Fruit fly (Drosophila melanogaster): ENCODE data around the gene ninaC.

Gene ninaC

DNA sequence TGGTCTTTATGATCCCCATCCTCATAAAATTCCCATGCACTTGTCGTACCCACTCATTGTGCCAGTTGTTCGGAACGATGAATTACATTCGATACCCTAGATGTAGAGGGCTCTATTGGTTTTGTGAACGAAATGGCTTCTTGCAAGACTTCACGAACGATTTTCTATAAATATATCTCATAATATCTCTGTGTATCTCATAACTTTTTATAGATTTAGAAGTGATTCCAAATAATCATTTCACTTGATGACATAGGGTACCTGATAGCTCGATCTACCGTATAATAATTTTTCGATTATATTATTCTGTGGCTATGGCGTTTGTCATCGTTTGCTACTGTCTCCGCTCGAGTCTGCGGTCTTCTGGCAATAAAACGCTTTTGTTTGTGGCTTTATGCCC is 19.5 kb downstream of the ninaC start:
- TF ChIP-seq CTCF (optimal IDR thresholded peaks at IDR 0.05) (no peak), CG8478 (optimal IDR thresholded peaks at IDR 0.05) (no peak)

DNA sequence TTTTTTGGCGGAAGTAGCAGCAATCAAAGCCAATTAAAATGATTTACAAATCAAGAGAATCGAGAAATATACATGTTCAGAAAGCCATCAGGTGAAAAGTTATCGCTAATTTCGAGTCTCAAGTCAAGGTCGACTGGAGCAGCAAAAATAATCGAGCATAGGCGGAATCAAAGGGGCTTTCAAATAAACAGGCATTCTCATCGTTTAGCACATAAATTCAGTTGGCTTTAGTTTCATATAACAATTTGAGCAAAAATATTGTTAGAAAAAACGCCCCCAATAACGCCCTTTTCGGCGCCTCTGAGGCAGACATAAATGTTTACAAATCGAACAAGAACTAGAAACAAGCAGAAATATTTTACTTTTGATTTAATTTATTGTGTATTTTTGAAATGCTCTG is 20.2 kb downstream of the ninaC start:
- TF ChIP-seq CG8478 (optimal IDR thresholded peaks at IDR 0.05) (no peak), CTCF (optimal IDR thresholded peaks at IDR 0.05) (no peak)

DNA sequence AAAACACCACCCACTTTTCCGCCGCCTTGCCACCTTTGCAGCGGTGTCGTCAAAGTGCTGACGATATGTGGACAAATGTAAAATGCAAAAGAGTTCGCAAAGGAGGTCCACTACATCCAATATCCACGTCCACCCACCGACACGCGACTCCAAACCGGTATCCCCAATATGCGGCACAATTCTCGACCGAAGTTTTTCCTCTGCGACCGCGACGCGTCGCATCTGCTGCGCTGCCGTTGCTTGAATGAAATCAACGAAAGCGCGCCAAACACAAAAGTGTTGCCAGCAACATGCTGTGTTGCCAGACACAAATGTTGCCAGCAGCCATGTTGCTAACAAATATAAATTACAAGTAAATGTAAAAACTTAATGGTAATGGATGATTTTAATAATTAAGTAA is 21.0 kb downstream of the ninaC start, which contains the start of gene CG5160:
Gene CG5160, minus strand, starts transcription at position 223 of the 400 bp plus-strand sequence.
- no peak for TF ChIP-seq CG8478 (optimal IDR thresholded peaks at IDR 0.05)
- TF ChIP-seq CTCF (optimal IDR thresholded peaks at IDR 0.05), result no peak

DNA sequence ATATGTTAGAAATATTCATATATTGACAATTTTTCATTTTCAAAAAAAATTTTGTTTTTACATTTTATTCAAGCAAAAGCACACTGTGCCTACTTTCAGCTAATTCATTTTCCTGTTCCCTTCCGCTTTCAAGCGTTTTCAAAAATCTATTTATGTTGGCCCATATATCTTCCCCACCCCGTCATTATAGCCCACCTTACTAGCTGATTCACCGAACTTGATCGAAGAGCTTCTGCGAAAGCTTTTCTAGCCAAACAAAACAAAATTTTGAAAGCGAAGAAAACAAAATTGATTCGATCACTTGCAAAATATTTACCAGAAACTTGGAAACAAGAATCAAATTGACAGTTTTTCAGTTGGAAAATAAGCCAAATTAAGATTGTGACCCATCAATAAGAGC is 23.5 kb downstream of the ninaC start, which contains the start of gene CG5171:
Gene CG5171, plus strand, starts transcription at position 311 of the 400 bp plus-strand sequence.
- TF ChIP-seq CTCF (optimal IDR thresholded peaks at IDR 0.05) (no peak), CG8478 (optimal IDR thresholded peaks at IDR 0.05) (no peak)

DNA sequence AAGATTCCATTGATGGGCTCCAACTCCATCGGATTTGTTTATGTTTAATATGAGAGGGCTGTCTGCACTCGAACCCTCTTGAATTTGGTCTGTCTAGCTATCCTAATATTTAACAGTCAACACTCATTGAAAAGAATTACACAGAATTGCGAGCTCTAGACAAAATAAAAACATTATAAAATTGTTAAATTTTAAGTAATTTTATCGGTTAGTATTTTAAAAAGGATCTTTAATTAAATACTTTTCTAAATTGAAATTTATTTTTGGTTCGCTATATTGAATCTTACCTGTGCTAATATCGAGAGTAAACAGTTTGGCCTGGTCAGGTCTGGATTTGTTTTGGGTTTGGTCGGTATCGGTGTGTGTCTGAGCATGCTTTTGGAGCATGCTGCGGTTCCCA is 24.1 kb downstream of the ninaC start:
- TF ChIP-seq CG8478 (optimal IDR thresholded peaks at IDR 0.05), result no peak

DNA sequence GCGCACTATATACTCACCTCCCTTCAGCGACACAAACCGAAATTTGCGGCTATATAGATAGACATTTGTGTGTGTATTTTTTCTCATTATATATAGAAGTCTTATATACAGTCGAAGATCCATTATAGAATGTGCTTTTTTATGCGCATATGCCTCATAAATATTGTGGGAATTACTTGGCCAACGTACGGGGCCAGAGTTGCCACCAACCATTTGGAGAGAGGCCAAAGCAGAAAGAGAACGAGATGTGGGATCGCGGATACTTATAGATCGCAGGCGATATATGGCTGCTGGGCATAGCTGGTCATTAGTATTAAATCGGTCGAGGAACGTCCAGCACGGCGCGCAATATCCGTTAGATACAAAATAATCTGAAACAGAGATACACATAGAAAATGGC is 27.4 kb downstream of the ninaC start, which contains the start of gene CG5177:
Gene CG5177, plus strand, starts transcription at position 305 of the 400 bp plus-strand sequence.
- TF ChIP-seq CTCF (optimal IDR thresholded peaks at IDR 0.05) (no peak), CG8478 (optimal IDR thresholded peaks at IDR 0.05) (no peak)

DNA sequence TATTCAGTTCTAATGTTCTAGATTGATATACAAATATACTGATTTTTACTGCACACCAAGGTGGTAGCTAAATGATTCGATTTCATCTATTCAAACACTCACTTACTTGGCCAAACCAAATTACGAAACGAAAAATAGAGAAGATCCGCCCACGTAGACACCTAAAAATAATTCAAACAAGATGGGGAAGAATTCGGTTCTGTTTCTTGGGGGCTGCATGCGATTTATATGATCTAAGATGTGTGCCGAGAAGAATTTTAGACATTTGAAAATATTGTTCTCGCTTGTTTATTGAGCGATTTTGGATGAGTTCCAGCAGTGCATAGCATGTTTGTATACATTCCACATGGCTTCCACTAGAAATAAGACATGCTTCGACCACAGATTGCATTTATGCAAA is 30.1 kb downstream of the ninaC start:
- TF ChIP-seq CG8478 (optimal IDR thresholded peaks at IDR 0.05) (no peak), CTCF (optimal IDR thresholded peaks at IDR 0.05) (no peak)

DNA sequence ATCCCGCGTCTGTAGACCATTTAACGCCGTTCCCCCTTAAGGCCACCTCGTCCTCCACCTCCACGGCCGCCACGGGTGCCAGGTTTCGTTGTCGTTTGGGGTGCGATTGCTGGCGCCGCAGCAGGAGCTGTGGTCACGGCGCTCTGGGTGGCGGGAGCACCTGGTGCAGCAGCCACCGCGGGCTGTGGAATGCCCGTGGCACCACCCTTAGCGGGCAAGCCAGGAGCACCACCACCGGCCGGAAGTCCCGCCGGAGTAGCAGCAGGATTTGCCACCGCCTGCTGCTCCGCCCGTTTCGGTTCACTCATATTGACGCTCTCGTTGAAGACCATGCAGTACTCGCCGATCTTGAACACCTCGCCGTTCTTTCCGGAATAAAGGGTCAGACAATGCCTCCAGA is 31.5 kb downstream of the ninaC start:
- no peak for TF ChIP-seq CTCF (optimal IDR thresholded peaks at IDR 0.05)
- TF ChIP-seq CG8478 (optimal IDR thresholded peaks at IDR 0.05), result no peak

DNA sequence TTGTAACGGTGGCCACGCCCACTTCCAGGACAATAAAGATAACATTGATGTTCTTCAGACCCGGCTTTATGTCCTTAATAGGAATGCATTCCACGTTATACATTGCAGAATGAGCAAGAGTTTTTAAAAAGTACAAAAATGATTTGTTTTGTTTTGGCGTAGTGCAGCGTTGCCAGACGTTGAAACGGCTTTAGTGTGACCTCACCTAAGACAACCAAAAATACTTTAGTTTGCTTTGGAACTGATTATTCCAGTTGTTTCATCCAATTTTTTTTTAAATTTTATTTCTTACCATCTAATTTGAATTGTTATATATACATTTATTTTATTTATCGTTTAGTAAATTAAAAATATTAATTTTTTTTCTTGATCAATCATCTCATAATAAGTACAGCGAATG is 32.1 kb downstream of the ninaC start, which contains the start of gene CG5181:
Gene CG5181, minus strand, starts transcription at position 208 of the 400 bp plus-strand sequence.
- no peak for TF ChIP-seq CTCF (optimal IDR thresholded peaks at IDR 0.05)
- no peak for TF ChIP-seq CG8478 (optimal IDR thresholded peaks at IDR 0.05)

DNA sequence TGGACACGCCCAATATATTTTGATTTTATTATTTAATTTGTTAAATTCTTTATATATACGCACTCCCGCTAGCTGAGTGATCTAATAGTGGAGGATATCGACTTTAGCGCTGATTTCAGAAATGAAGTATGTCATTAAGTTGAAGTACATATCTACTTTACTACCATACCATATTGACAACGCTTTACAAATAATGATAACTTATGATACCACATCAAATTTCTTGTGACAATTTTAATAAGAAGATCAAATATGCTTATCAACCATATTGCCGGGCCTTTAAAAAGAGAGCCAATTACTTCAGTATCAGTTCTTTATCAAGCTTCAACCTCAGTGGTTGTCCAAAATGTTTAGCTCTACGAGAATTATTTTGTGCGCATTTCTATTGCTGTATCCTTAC is 33.1 kb downstream of the ninaC start, which contains the start of gene CG15818:
Gene CG15818, plus strand, starts transcription at position 301 of the 400 bp plus-strand sequence.
- TF ChIP-seq CG8478 (optimal IDR thresholded peaks at IDR 0.05), result no peak
- TF ChIP-seq CTCF (optimal IDR thresholded peaks at IDR 0.05), result no peak

DNA sequence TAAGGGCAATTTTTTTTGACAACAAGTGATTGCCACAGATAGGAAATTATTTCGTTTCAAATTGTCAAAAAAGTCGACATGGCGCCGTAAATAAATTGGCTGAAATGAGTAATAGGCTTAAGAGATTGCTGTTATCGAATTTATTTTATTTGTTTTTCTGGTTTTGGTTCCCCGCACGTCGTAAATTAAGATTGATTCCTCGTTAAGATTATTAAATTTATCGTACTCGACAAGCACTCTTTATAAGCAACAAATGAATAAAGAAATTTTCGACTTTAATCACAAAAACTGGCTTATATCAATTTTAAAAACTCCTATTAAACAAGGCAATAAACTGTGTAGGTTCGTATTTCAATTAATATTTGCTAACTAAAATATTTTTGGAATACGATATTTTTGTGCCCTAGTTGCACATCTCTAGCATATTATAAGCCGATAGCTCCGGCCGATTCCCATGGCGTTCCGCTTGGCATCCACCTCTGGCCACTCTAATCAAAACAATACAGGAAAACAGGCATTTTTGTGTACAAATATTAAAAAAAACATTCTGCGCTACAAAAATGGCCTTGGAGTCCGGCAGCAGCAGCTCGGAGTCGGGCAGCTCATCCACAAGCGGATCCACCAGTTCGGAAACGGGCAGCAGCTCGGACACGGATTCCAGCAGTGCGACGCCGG is 34.6 kb downstream of the ninaC start, which contains the start of gene chm:
Gene chm, plus strand, starts transcription at position 471 of the 675 bp plus-strand sequence.
- TF ChIP-seq CTCF (optimal IDR thresholded peaks at IDR 0.05) (peak in 1 of 2 experiments; percentile 36), CG8478 (optimal IDR thresholded peaks at IDR 0.05) (no peak)

DNA sequence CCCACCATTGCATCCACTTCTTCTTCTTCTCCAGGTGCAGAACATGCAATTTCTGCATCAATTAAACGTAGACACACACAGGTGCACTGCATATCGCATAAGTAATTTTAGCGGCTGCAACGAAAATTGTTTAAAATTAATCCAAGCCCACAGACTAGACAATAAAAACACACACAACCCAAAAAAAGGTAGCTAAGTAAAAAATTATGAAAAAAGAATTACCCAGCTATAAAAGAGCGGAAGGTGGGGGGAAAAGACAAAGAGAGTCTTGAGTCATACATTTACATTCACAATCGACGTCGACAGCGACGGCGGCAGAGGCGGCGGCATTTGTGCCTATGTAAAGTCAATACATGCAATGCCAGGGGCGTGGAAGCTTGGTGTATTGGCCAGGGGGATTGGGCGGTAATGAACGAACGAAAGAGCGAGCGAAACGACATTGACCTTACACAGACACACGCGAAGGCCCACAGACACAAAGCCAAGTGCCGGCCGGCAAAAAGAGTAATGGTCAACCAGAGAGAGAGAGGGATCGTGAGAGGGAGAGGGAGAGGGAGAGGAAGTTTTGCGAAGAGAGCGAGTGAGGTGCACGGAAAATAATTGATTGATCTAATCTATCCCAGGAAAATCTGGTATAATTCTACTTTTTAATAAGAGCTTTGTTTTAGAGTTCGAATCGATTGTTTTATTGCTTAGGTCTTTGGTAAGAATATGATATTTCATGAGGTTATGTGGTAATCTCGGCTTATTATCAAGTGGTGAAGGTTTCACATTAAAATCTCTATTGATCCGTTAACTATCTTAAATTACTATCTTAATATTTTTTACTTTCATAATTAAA is 40.9 kb downstream of the ninaC start:
- no peak for TF ChIP-seq CG8478 (optimal IDR thresholded peaks at IDR 0.05)
- no peak for TF ChIP-seq CTCF (optimal IDR thresholded peaks at IDR 0.05)

DNA sequence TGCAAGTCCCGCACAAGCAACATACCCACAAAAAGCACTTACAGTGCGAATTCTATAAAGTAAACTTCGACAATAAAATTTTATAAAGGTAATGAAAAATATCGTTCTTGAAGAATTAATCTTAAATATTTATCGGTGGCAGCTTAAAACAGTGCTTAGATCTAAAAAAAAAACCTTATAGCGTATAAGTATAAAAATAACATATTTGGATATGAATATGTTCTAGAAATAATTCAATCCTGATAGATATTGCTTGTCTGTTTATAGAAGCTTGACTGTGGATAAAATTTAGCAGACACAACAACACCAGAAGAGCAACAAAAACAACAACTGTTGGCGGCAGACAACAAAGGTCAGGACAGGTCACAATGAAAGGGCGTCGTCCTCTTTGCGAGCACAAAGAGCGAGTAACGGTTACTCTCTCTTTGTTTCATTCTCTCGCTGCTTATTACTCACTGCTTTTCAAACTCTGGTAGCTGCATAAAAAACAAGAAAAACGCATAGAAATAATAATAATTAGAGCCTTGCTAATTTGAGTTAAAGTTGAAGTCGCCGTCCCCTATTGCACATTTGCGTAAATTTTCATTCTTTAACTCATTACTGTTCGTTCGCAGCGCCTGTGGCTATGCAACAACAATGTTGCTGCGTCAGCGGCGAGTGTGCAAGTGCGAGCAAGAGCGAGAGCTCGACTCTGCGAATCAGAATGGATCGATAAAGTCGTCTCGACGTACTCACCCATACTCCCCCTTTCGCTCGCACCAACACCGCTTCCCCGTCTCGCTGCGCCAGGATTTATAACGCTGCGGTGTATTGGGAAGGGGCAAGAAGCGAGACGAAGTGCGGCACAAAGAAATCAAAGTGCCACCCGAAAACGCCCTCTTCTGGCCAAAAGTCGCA is 42.2 kb downstream of the ninaC start:
- peak; percentile 85 to 90 for TF ChIP-seq CTCF (optimal IDR thresholded peaks at IDR 0.05)
- TF ChIP-seq CG8478 (optimal IDR thresholded peaks at IDR 0.05), result no peak
